Worm (Caenorhabditis elegans): Measurements from ENCODE around the gene snpc-3.4.

- TF ChIP-seq ceh-24 (tag; optimal IDR thresholded peaks at IDR 0.05) (no peak), lin-11 (tag; optimal IDR thresholded peaks at IDR 0.05) (no peak)
Measured at ce11 chrIII:4049150-4049549, 29.3 kb downstream of the snpc-3.4 start.
